Worm (Caenorhabditis elegans) whole organism, young adult: Measurements from ENCODE around the gene fbxa-182.

ENCODE experiments used
- F10E7.11 ChIP-seq: sonication (generic microtip); optimal IDR thresholded peaks from 2 replicates; lab custom pipeline; 2017; ENCODE audit warnings: mild to moderate bottlenecking, missing genetic modification characterization, moderate library complexity, missing compliant biosample characterization
- ama-1 ChIP-seq, 3 experiments: fragments of 150-350 bp in 1 of 3; sonication (generic microtip) in 2 of 3; optimal IDR thresholded peaks; 2 replicates each; lab custom pipeline; 2014 to 2018; ENCODE audit warnings: missing biosample characterization in 2 of 3, missing genetic modification characterization in 2 of 3, missing genetic modification reagents in 2 of 3
- athp-1 ChIP-seq: sonication (generic microtip); optimal IDR thresholded peaks from 2 replicates; lab custom pipeline; 2017; ENCODE audit warnings: mild to moderate bottlenecking, missing genetic modification characterization, missing compliant biosample characterization
- attf-6 ChIP-seq: fragments of 200-800 bp; sonication (Bioruptor generic); IDR thresholded peaks from 2 replicates; pipeline ENCODE4 v1.3.6; 2022; ENCODE audit warnings: missing genetic modification reagents, missing genetic modification characterization, missing compliant biosample characterization
- cebp-1 ChIP-seq, 2 experiments: fragments of 200-800 bp in 1 of 2; sonication (Bioruptor generic) in 1 of 2; sonication (generic microtip) in 1 of 2; IDR thresholded peaks in 1 of 2; optimal IDR thresholded peaks in 1 of 2; 2 replicates each; pipeline versions ENCODE4 v1.3.6 to Lab custom; 2017 to 2022; ENCODE audit warnings: missing compliant biosample characterization in 2 of 2, missing genetic modification characterization in 2 of 2, mild to moderate bottlenecking in 1 of 2, missing genetic modification reagents in 1 of 2, moderate library complexity in 1 of 2
- snpc-4 ChIP-seq, 5 experiments: fragments of 150-350 bp in 1 of 5; sonication (generic microtip) in 4 of 5; optimal IDR thresholded peaks; 2 replicates each; lab custom pipeline; 2014 to 2018; ENCODE audit warnings: missing genetic modification characterization in 5 of 5, missing biosample characterization in 3 of 5, antibody characterized with exemption in 2 of 5, mild to moderate bottlenecking in 2 of 5, missing compliant biosample characterization in 2 of 5, missing genotype in 2 of 5, moderate library complexity in 2 of 5, missing genetic modification reagents in 1 of 5
- unc-62 ChIP-seq: fragments of 150-350 bp; optimal IDR thresholded peaks from 2 replicates; lab custom pipeline; 2014; ENCODE audit warnings: missing biosample characterization, missing genetic modification reagents, missing genetic modification characterization

DNA sequence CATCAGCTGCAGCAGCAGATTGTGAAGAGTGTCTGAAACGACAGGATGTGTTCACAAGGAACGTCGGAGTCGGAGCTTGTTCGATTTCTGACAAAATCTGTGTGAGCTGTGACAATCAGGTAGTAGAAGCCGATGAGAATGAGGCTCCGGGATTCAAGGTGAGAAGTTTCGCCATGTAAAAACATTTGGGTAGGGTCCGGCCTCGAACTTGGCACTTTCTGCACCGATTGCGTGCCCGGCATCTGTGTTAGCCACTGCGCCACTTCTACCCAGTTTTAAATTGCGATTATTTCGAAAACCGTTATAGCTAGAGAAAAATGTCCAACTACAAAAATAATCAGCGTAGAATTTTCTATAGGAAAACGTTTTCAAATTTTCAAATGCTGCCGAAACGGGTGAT is 34.2 kb upstream of the fbxa-182 start:
- no peak for TF ChIP-seq athp-1
- no peak for TF ChIP-seq F10E7.11 (tag; lab: Kevin White, UChicago)
- no peak for TF ChIP-seq attf-6
- no peak for TF ChIP-seq snpc-4 (GFP tag; optimal IDR thresholded peaks at IDR 0.05; lab: Kevin White, UChicago)
- TF ChIP-seq snpc-4 (tag; optimal IDR thresholded peaks at IDR 0.05; lab: Kevin White, UChicago), result no peak
- TF ChIP-seq unc-62 (GFP tag; lab: Kevin White, UChicago), result no peak
- no peak for TF ChIP-seq cebp-1 (GFP tag; IDR thresholded peaks at IDR 0.05; lab: Robert Waterston, UW)
- no peak for TF ChIP-seq cebp-1 (tag; optimal IDR thresholded peaks at IDR 0.05; lab: Kevin White, UChicago)
- no peak for TF ChIP-seq ama-1 (optimal IDR thresholded peaks at IDR 0.05; lab: Kevin White, UChicago)
- TF ChIP-seq ama-1 (GFP tag; optimal IDR thresholded peaks at IDR 0.05; lab: Kevin White, UChicago), result no peak
